Fruit fly (Drosophila melanogaster) whole organism, prepupa: ENCODE data around the gene Rab18.

ENCODE experiments used
- Blimp-1 ChIP-seq: fragments of 200-800 bp; sonication (Bioruptor generic); optimal IDR thresholded peaks from 3 replicates; lab custom pipeline; 2017; ENCODE audit warnings: missing biosample characterization, missing genetic modification characterization, mild to moderate bottlenecking, moderate library complexity, missing genetic modification reagents
- CG10631 ChIP-seq: fragments of 200-800 bp; sonication (Bioruptor generic); optimal IDR thresholded peaks from 2 replicates; lab custom pipeline; 2016; ENCODE audit warnings: missing biosample characterization, missing genetic modification characterization
- CG10669 ChIP-seq: fragments of 200-800 bp; sonication (Bioruptor generic); optimal IDR thresholded peaks from 3 replicates; lab custom pipeline; 2018; ENCODE audit warnings: missing biosample characterization, mild to moderate bottlenecking, missing genetic modification characterization, moderate library complexity
- CG11294 ChIP-seq: fragments of 200-800 bp; sonication (Bioruptor generic); IDR thresholded peaks from 2 replicates; pipeline ENCODE4 v1.3.6; 2022; ENCODE audit warnings: missing biosample characterization, missing genetic modification characterization
- CG11762 ChIP-seq: fragments of 200-800 bp; sonication (Bioruptor generic); optimal IDR thresholded peaks from 3 replicates; lab custom pipeline; 2016; ENCODE audit warnings: missing biosample characterization, missing genetic modification characterization; ENCODE audit not compliant: insufficient read depth
- CG11902 ChIP-seq: fragments of 200-800 bp; sonication (Bioruptor generic); optimal IDR thresholded peaks from 3 replicates; lab custom pipeline; 2016; ENCODE audit warnings: missing biosample characterization, missing genetic modification characterization
- CG15336 ChIP-seq: fragments of 200-800 bp; sonication (Bioruptor generic); IDR thresholded peaks from 2 replicates; pipeline ENCODE4 v1.3.6; 2022; ENCODE audit warnings: missing biosample characterization, missing genetic modification characterization
- CG1621 ChIP-seq: fragments of 200-800 bp; sonication (Bioruptor generic); optimal IDR thresholded peaks from 3 replicates; lab custom pipeline; 2018; ENCODE audit warnings: missing biosample characterization, mild to moderate bottlenecking, missing genetic modification characterization
- CG16779 ChIP-seq: fragments of 200-800 bp; sonication (Bioruptor generic); optimal IDR thresholded peaks from 3 replicates; lab custom pipeline; 2017; ENCODE audit warnings: missing biosample characterization, mild to moderate bottlenecking, missing genetic modification characterization
- CG3032 ChIP-seq: fragments of 200-800 bp; optimal IDR thresholded peaks from 2 replicates; lab custom pipeline; 2019; ENCODE audit warnings: missing biosample characterization, mild to moderate bottlenecking, missing genetic modification characterization, moderate library complexity
- CG31627 ChIP-seq: fragments of 200-800 bp; sonication (Bioruptor generic); optimal IDR thresholded peaks from 3 replicates; lab custom pipeline; 2016; ENCODE audit warnings: missing biosample characterization, missing genetic modification characterization
- CG3919 ChIP-seq: fragments of 200-800 bp; sonication (Bioruptor generic); optimal IDR thresholded peaks from 3 replicates; lab custom pipeline; 2016; ENCODE audit warnings: missing biosample characterization, missing genetic modification characterization
- CG4318 ChIP-seq: fragments of 200-800 bp; sonication (Bioruptor generic); optimal IDR thresholded peaks from 3 replicates; lab custom pipeline; 2017; ENCODE audit warnings: missing biosample characterization, mild to moderate bottlenecking, missing genetic modification characterization
- CG6163 ChIP-seq: fragments of 200-800 bp; sonication (Bioruptor generic); IDR thresholded peaks from 3 replicates; pipeline ENCODE4 v1.3.6; 2022; ENCODE audit warnings: missing biosample characterization, missing genetic modification characterization
- CG6276 ChIP-seq: fragments of 200-800 bp; sonication (Bioruptor generic); optimal IDR thresholded peaks from 2 replicates; lab custom pipeline; 2017; ENCODE audit warnings: missing biosample characterization, mild to moderate bottlenecking, missing genetic modification characterization
- CG6792 ChIP-seq: fragments of 200-800 bp; sonication (Bioruptor generic); optimal IDR thresholded peaks from 3 replicates; lab custom pipeline; 2016; ENCODE audit warnings: missing biosample characterization, missing genetic modification characterization
- CG6854 ChIP-seq: fragments of 200-800 bp; sonication (Bioruptor generic); optimal IDR thresholded peaks from 2 replicates; lab custom pipeline; 2017; ENCODE audit warnings: missing biosample characterization, mild to moderate bottlenecking, missing genetic modification characterization
- CG7368 ChIP-seq: fragments of 200-800 bp; sonication (Bioruptor generic); optimal IDR thresholded peaks from 3 replicates; lab custom pipeline; 2016; ENCODE audit warnings: missing biosample characterization, missing genetic modification characterization
- CG8119 ChIP-seq: fragments of 200-800 bp; sonication (Bioruptor generic); IDR thresholded peaks from 3 replicates; pipeline ENCODE4 v1.3.6; 2022; ENCODE audit warnings: missing biosample characterization, missing genetic modification characterization
- CG8319 ChIP-seq: fragments of 200-800 bp; sonication (Bioruptor generic); optimal IDR thresholded peaks from 3 replicates; lab custom pipeline; 2016; ENCODE audit warnings: missing biosample characterization, missing genetic modification characterization
- CG8632 ChIP-seq: fragments of 200-800 bp; sonication (Bioruptor generic); optimal IDR thresholded peaks from 3 replicates; lab custom pipeline; 2016; ENCODE audit warnings: missing biosample characterization, missing genetic modification characterization
- CG9139 ChIP-seq: fragments of 200-800 bp; sonication (Bioruptor generic); optimal IDR thresholded peaks from 3 replicates; lab custom pipeline; 2017; ENCODE audit warnings: missing biosample characterization, mild to moderate bottlenecking, missing genetic modification characterization
- Eip75B ChIP-seq: fragments of 200-800 bp; sonication (Bioruptor generic); optimal IDR thresholded peaks from 3 replicates; lab custom pipeline; 2016; ENCODE audit warnings: missing biosample characterization, missing genetic modification characterization
- Eip78C ChIP-seq: fragments of 200-800 bp; sonication (Bioruptor generic); peaks from one replicate; lab custom pipeline; 2016; ENCODE audit warnings: missing biosample characterization, missing genetic modification characterization
- Gug ChIP-seq: fragments of 200-800 bp; sonication (Bioruptor generic); IDR thresholded peaks from 2 replicates; pipeline ENCODE4 v1.3.6; 2022; ENCODE audit warnings: missing biosample characterization, missing genetic modification characterization
- Hr39 ChIP-seq: fragments of 200-800 bp; sonication (Bioruptor generic); optimal IDR thresholded peaks from 2 replicates; lab custom pipeline; 2016; ENCODE audit warnings: missing biosample characterization, missing genetic modification characterization
- Hr4 ChIP-seq: fragments of 200-800 bp; sonication (Bioruptor generic); optimal IDR thresholded peaks from 3 replicates; lab custom pipeline; 2016; ENCODE audit warnings: missing biosample characterization, missing genetic modification characterization
- Met ChIP-seq: fragments of 200-800 bp; sonication (Bioruptor generic); optimal IDR thresholded peaks from 3 replicates; lab custom pipeline; 2016; ENCODE audit warnings: missing biosample characterization, missing genetic modification characterization
- OdsH ChIP-seq: fragments of 200-800 bp; sonication (Bioruptor generic); optimal IDR thresholded peaks from 3 replicates; lab custom pipeline; 2016; ENCODE audit warnings: missing biosample characterization, missing genetic modification characterization
- Smox ChIP-seq: fragments of 200-800 bp; sonication (Bioruptor generic); optimal IDR thresholded peaks from 3 replicates; lab custom pipeline; 2016; ENCODE audit warnings: missing biosample characterization, missing genetic modification characterization
- Sox102F ChIP-seq: fragments of 200-800 bp; sonication (Bioruptor generic); optimal IDR thresholded peaks from 2 replicates; lab custom pipeline; 2016; ENCODE audit warnings: missing biosample characterization, mild to moderate bottlenecking, missing genetic modification characterization
- Sox14 ChIP-seq: fragments of 200-800 bp; sonication (Bioruptor generic); optimal IDR thresholded peaks from 3 replicates; lab custom pipeline; 2016; ENCODE audit warnings: missing biosample characterization, missing genetic modification characterization
- achi ChIP-seq: fragments of 200-800 bp; sonication (Bioruptor generic); optimal IDR thresholded peaks from 3 replicates; lab custom pipeline; 2016; ENCODE audit warnings: missing biosample characterization, missing genetic modification characterization
- acj6 ChIP-seq: fragments of 200-800 bp; sonication (Bioruptor generic); optimal IDR thresholded peaks from 3 replicates; lab custom pipeline; 2016; ENCODE audit warnings: missing biosample characterization, missing genetic modification characterization
- cyc ChIP-seq: fragments of 200-800 bp; sonication (Bioruptor generic); optimal IDR thresholded peaks from 3 replicates; lab custom pipeline; 2016; ENCODE audit warnings: missing biosample characterization, missing genetic modification characterization
- dsx ChIP-seq: fragments of 200-800 bp; optimal IDR thresholded peaks from 3 replicates; lab custom pipeline; 2019; ENCODE audit warnings: missing biosample characterization, mild to moderate bottlenecking, missing genetic modification characterization, moderate library complexity; ENCODE audit not compliant: poor library complexity, severe bottlenecking
- eg ChIP-seq: fragments of 200-800 bp; sonication (Bioruptor generic); IDR thresholded peaks from 3 replicates; pipeline ENCODE4 v1.3.6; 2022; ENCODE audit warnings: missing biosample characterization, missing genetic modification characterization
- esn ChIP-seq: fragments of 200-800 bp; sonication (Bioruptor generic); optimal IDR thresholded peaks from 2 replicates; lab custom pipeline; 2016; ENCODE audit warnings: missing biosample characterization, mild to moderate bottlenecking, missing genetic modification characterization, moderate library complexity
- fd59A ChIP-seq: fragments of 200-800 bp; sonication (Bioruptor generic); optimal IDR thresholded peaks from 2 replicates; lab custom pipeline; 2017; ENCODE audit warnings: missing biosample characterization, mild to moderate bottlenecking, missing genetic modification characterization, missing genetic modification reagents
- fd85E ChIP-seq: fragments of 200-800 bp; sonication (Bioruptor generic); optimal IDR thresholded peaks from 3 replicates; lab custom pipeline; 2016; ENCODE audit warnings: missing biosample characterization, missing genetic modification characterization
- lz ChIP-seq: fragments of 200-800 bp; sonication (Bioruptor generic); optimal IDR thresholded peaks from 3 replicates; lab custom pipeline; 2016; ENCODE audit warnings: missing biosample characterization, missing genetic modification characterization
- net ChIP-seq: fragments of 200-800 bp; sonication (Bioruptor generic); optimal IDR thresholded peaks from 3 replicates; lab custom pipeline; 2016; ENCODE audit warnings: missing biosample characterization, missing genetic modification characterization
- pdm3 ChIP-seq: fragments of 200-800 bp; sonication (Bioruptor generic); optimal IDR thresholded peaks from 3 replicates; lab custom pipeline; 2016; ENCODE audit warnings: missing biosample characterization, missing genetic modification characterization
- salr ChIP-seq, 2 experiments: fragments of 200-800 bp; sonication (Bioruptor generic); optimal IDR thresholded peaks; 3 replicates each; lab custom pipeline; 2016 to 2018; ENCODE audit warnings: missing biosample characterization in 2 of 2, missing genetic modification characterization in 2 of 2, mild to moderate bottlenecking in 1 of 2
- spab ChIP-seq: fragments of 200-800 bp; sonication (Bioruptor generic); optimal IDR thresholded peaks from 2 replicates; lab custom pipeline; 2017; ENCODE audit warnings: missing biosample characterization, mild to moderate bottlenecking, missing genetic modification characterization, missing genetic modification reagents
- svp ChIP-seq: fragments of 200-800 bp; sonication (Bioruptor generic); peaks from one replicate; lab custom pipeline; 2016; ENCODE audit warnings: missing biosample characterization, missing genetic modification characterization
- topi ChIP-seq: fragments of 200-800 bp; sonication (Bioruptor generic); optimal IDR thresholded peaks from 3 replicates; lab custom pipeline; 2016; ENCODE audit warnings: missing biosample characterization, missing genetic modification characterization
- vri ChIP-seq: fragments of 200-800 bp; sonication (Bioruptor generic); optimal IDR thresholded peaks from 3 replicates; lab custom pipeline; 2016; ENCODE audit warnings: missing biosample characterization, mild to moderate bottlenecking, missing genetic modification characterization

Rab18 gene

DNA sequence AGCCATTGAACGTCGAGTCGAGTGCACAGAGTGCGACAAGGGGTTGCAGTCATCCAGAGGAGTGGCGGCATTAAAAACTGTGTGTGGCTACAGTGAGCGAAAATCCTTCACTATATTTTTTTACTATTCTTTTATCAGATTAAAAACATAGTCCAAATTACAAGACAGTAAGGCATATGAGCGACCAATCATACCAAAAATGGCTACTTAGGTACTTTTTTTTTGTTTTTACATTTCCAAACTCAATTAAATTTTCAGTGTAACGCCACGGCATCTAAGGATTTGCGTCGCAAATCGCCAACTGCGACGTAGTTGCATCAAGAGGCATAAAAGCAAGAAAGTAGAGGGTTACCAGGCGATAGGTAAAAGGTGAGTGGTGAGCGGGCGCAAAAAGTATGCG is 32.5 kb downstream of the Rab18 start (continued):
- TF ChIP-seq CG31627 (GFP tag; lab: Kevin White, UChicago) (peak; percentile 12), CG11902 (GFP tag; lab: Kevin White, UChicago) (peak; percentile 12), cyc (GFP tag; lab: Kevin White, UChicago) (peak; percentile 28), CG8319 (no peak), CG16779 (tag; lab: Kevin White, UChicago) (no peak), dsx (GFP tag; lab: Kevin White, UChicago) (no peak), CG6276 (peak; percentile 9), CG3032 (tag; lab: Kevin White, UChicago) (peak; percentile 15), Sox102F (no peak), CG8632 (GFP tag; lab: Kevin White, UChicago) (no peak), CG1621 (tag; lab: Kevin White, UChicago) (peak; percentile 23), CG3919 (GFP tag; lab: Kevin White, UChicago) (peak; percentile 22), CG11294 (GFP tag; lab: Robert Waterston, UW) (no peak), Eip75B (GFP tag; lab: Kevin White, UChicago) (peak; percentile 33), CG11762 (GFP tag; lab: Kevin White, UChicago) (peak; percentile 14), CG9139 (GFP tag; lab: Kevin White, UChicago) (no peak), net (GFP tag; lab: Kevin White, UChicago) (no peak), CG4318 (GFP tag; lab: Kevin White, UChicago) (no peak), achi (GFP tag; lab: Kevin White, UChicago) (peak; percentile 32), CG6792 (GFP tag; lab: Kevin White, UChicago) (peak; percentile 43), Hr4 (GFP tag; lab: Kevin White, UChicago) (peak; percentile 22), topi (peak; percentile 34), Sox14 (GFP tag; lab: Kevin White, UChicago) (no peak), Gug (GFP tag; lab: Robert Waterston, UW) (no peak), spab (no peak), esn (GFP tag; lab: Kevin White, UChicago) (peak; percentile 41), CG7368 (GFP tag; lab: Kevin White, UChicago) (no peak), fd59A (GFP tag; lab: Kevin White, UChicago) (no peak), lz (GFP tag; lab: Kevin White, UChicago) (peak; percentile 12), salr (GFP tag; optimal IDR thresholded peaks at IDR 0.05; lab: Kevin White, UChicago) (peak in 1 of 2 experiments; percentile 20), eg (GFP tag; lab: Robert Waterston, UW) (peak; percentile 31; the same call in 1 of the 3 replicates)

DNA sequence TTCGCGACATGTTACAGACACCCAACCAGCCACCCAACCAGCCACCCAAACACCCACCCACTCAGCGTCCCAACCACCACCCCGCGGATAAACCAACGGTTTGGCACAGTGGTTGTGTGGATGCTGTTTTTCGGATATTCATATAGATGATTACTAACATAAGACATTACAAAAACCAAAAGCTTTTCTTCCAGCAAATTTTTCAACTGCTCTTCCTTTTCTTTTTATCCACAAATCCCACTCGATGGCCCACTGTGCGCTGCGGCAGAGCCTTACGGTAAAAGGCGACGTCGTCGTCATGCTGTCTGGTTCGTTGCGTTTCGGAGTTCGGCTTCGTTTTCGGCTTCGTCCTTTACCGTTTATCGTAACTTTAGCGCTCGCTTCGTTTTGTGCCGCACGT is 33.0 kb downstream of the Rab18 start:
- TF ChIP-seq Smox (GFP tag; lab: Kevin White, UChicago): no peak
- peak; percentile 38 for TF ChIP-seq Hr39
- TF ChIP-seq Met (GFP tag; lab: Kevin White, UChicago): peak; percentile 17
- peak; percentile 10 for TF ChIP-seq CG10631 (GFP tag; lab: Kevin White, UChicago)
- peak; percentile 33 for TF ChIP-seq CG10669 (GFP tag; lab: Kevin White, UChicago)
- TF ChIP-seq OdsH: peak; percentile 32
- TF ChIP-seq Eip78C (GFP tag; lab: Kevin White, UChicago): peak; percentile 73
- TF ChIP-seq Blimp-1: no peak
- peak; percentile 11 for TF ChIP-seq Sox102F
- TF ChIP-seq achi (GFP tag; lab: Kevin White, UChicago): peak; percentile 38
- peak; percentile 64 for TF ChIP-seq Gug (GFP tag; lab: Robert Waterston, UW)
- TF ChIP-seq Hr4 (GFP tag; lab: Kevin White, UChicago): peak; percentile 18
- TF ChIP-seq CG8119 (GFP tag; lab: Robert Waterston, UW): peak; percentile 28; the same call in 2 of the 3 replicates
- peak; percentile 10 for TF ChIP-seq acj6
- peak; percentile 33 for TF ChIP-seq pdm3
- no peak for TF ChIP-seq fd85E
- no peak for TF ChIP-seq CG16779 (tag; lab: Kevin White, UChicago)
- no peak for TF ChIP-seq CG11762 (GFP tag; lab: Kevin White, UChicago)
- TF ChIP-seq CG11902 (GFP tag; lab: Kevin White, UChicago): no peak
- no peak for TF ChIP-seq CG8632 (GFP tag; lab: Kevin White, UChicago)
- TF ChIP-seq CG9139 (GFP tag; lab: Kevin White, UChicago): no peak
- TF ChIP-seq CG15336 (GFP tag; lab: Robert Waterston, UW): peak; percentile 68
- TF ChIP-seq CG3919 (GFP tag; lab: Kevin White, UChicago): peak; percentile 28
- peak; percentile 5 for TF ChIP-seq vri
- TF ChIP-seq svp (GFP tag; lab: Kevin White, UChicago): peak; percentile 68
- no peak for TF ChIP-seq CG8319
- peak; percentile 25 for TF ChIP-seq CG7368 (GFP tag; lab: Kevin White, UChicago)
- TF ChIP-seq topi: peak; percentile 15
- TF ChIP-seq fd59A (GFP tag; lab: Kevin White, UChicago): no peak
- peak; percentile 24 for TF ChIP-seq CG31627 (GFP tag; lab: Kevin White, UChicago)
- no peak for TF ChIP-seq CG6854 (GFP tag; lab: Kevin White, UChicago)
- TF ChIP-seq CG11294 (GFP tag; lab: Robert Waterston, UW): peak; percentile 33; the same call in 1 of the 2 replicates
- TF ChIP-seq CG6163 (GFP tag; lab: Robert Waterston, UW): peak; percentile 76
